Worm (Caenorhabditis elegans) whole organism, L3 larva: ENCODE measurements around the gene glb-9.

Experiments used
- R02D3.7 ChIP-seq: fragments of 150-350 bp; optimal IDR thresholded peaks from 2 replicates; lab custom pipeline; 2014; ENCODE audit warnings: missing biosample characterization, missing genetic modification characterization
- ZK546.5 ChIP-seq: sonication (generic microtip); optimal IDR thresholded peaks from 2 replicates; lab custom pipeline; 2017; ENCODE audit warnings: missing biosample characterization, missing genetic modification characterization
- ama-1 ChIP-seq: fragments of 150-350 bp; optimal IDR thresholded peaks from 2 replicates; lab custom pipeline; 2018
- ceh-16 ChIP-seq: sonication (generic microtip); optimal IDR thresholded peaks from 2 replicates; lab custom pipeline; 2017; ENCODE audit warnings: missing biosample characterization, missing genetic modification characterization
- ceh-28 ChIP-seq: fragments of 150-350 bp; optimal IDR thresholded peaks from 2 replicates; lab custom pipeline; 2014; ENCODE audit warnings: missing biosample characterization, missing genetic modification reagents, missing genetic modification characterization
- daf-12 ChIP-seq: fragments of 150-350 bp; optimal IDR thresholded peaks from 2 replicates; lab custom pipeline; 2014; ENCODE audit warnings: missing biosample characterization, missing genetic modification reagents, missing genetic modification characterization
- egl-27 ChIP-seq: sonication (generic microtip); optimal IDR thresholded peaks from 4 replicates; lab custom pipeline; 2017; ENCODE audit warnings: missing biosample characterization, missing genetic modification reagents, missing genetic modification characterization
- elt-1 ChIP-seq: fragments of 150-350 bp; optimal IDR thresholded peaks from 2 replicates; lab custom pipeline; 2014; ENCODE audit warnings: missing biosample characterization, missing genetic modification characterization
- elt-2 ChIP-seq: sonication (generic microtip); optimal IDR thresholded peaks from 2 replicates; lab custom pipeline; 2016; ENCODE audit warnings: missing genetic modification reagents, mild to moderate bottlenecking, missing genetic modification characterization, missing compliant biosample characterization
- elt-3 ChIP-seq, 3 experiments: fragments of 150-350 bp in 1 of 3; sonication (generic microtip) in 2 of 3; optimal IDR thresholded peaks; 2 replicates in 2 of 3; 4 replicates in 1 of 3; lab custom pipeline; 2014 to 2017; ENCODE audit warnings: missing biosample characterization in 3 of 3, missing genetic modification characterization in 3 of 3
- eor-1 ChIP-seq, 2 experiments: fragments of 150-350 bp; optimal IDR thresholded peaks; 2 replicates each; lab custom pipeline; 2014 to 2018; ENCODE audit warnings: missing biosample characterization in 2 of 2, missing genetic modification characterization in 2 of 2
- fkh-10 ChIP-seq: sonication (generic microtip); optimal IDR thresholded peaks from 2 replicates; lab custom pipeline; 2017; ENCODE audit warnings: missing biosample characterization, missing genetic modification reagents, missing genetic modification characterization
- fkh-2 ChIP-seq: fragments of 150-350 bp; optimal IDR thresholded peaks from 2 replicates; lab custom pipeline; 2014; ENCODE audit warnings: missing biosample characterization, missing genetic modification reagents, missing genetic modification characterization
- fos-1 ChIP-seq: fragments of 150-350 bp; optimal IDR thresholded peaks from 2 replicates; lab custom pipeline; 2014; ENCODE audit warnings: missing biosample characterization, missing genetic modification characterization
- hmg-11 ChIP-seq: sonication (generic microtip); optimal IDR thresholded peaks from 2 replicates; lab custom pipeline; 2016; ENCODE audit warnings: missing genetic modification characterization, missing compliant biosample characterization
- jun-1 ChIP-seq: fragments of 150-350 bp; optimal IDR thresholded peaks from 2 replicates; lab custom pipeline; 2014; ENCODE audit warnings: missing biosample characterization, missing genetic modification reagents, missing genetic modification characterization
- lin-15B ChIP-seq: fragments of 150-350 bp; optimal IDR thresholded peaks from 2 replicates; lab custom pipeline; 2014; ENCODE audit warnings: missing biosample characterization, missing genetic modification characterization
- lsy-12 ChIP-seq: sonication (generic microtip); optimal IDR thresholded peaks from 2 replicates; lab custom pipeline; 2016; ENCODE audit warnings: mild to moderate bottlenecking, missing genetic modification characterization, missing compliant biosample characterization
- mml-1 ChIP-seq: fragments of 150-350 bp; sonication (generic microtip); optimal IDR thresholded peaks from 3 replicates; lab custom pipeline; 2014; ENCODE audit warnings: missing biosample characterization, missing genetic modification characterization
- nfya-1 ChIP-seq: sonication (generic microtip); optimal IDR thresholded peaks from 2 replicates; lab custom pipeline; 2017; ENCODE audit warnings: missing genetic modification characterization, mild to moderate bottlenecking, missing compliant biosample characterization, antibody characterized with exemption, moderate library complexity; ENCODE audit not compliant: insufficient read depth
- nhr-12 ChIP-seq: fragments of 150-350 bp; optimal IDR thresholded peaks from 2 replicates; lab custom pipeline; 2014; ENCODE audit warnings: missing biosample characterization, missing genetic modification characterization
- nhr-23 ChIP-seq: fragments of 150-350 bp; optimal IDR thresholded peaks from 2 replicates; lab custom pipeline; 2014; ENCODE audit warnings: missing biosample characterization, missing genetic modification reagents, missing genetic modification characterization
- nhr-43 ChIP-seq: sonication (generic microtip); optimal IDR thresholded peaks from 2 replicates; lab custom pipeline; 2016; ENCODE audit warnings: mild to moderate bottlenecking, missing genetic modification characterization, missing compliant biosample characterization; ENCODE audit not compliant: poor library complexity, severe bottlenecking
- nhr-67 ChIP-seq: fragments of 150-350 bp; optimal IDR thresholded peaks from 2 replicates; lab custom pipeline; 2014; ENCODE audit warnings: missing biosample characterization, missing genetic modification characterization
- nhr-76 ChIP-seq: fragments of 150-350 bp; sonication (generic microtip); optimal IDR thresholded peaks from 5 replicates; lab custom pipeline; 2014; ENCODE audit warnings: missing biosample characterization, missing genetic modification characterization
- pqm-1 ChIP-seq: fragments of 150-350 bp; optimal IDR thresholded peaks from 2 replicates; lab custom pipeline; 2017; ENCODE audit warnings: missing biosample characterization, missing genetic modification characterization, inconsistent platforms
- sea-2 ChIP-seq: fragments of 150-350 bp; sonication (generic microtip); optimal IDR thresholded peaks from 4 replicates; lab custom pipeline; 2014; ENCODE audit warnings: missing biosample characterization, missing genetic modification reagents, missing genetic modification characterization
- skn-1 ChIP-seq: fragments of 150-350 bp; optimal IDR thresholded peaks from 2 replicates; lab custom pipeline; 2014; ENCODE audit warnings: missing biosample characterization, missing genetic modification characterization
- snpc-4 ChIP-seq: fragments of 150-350 bp; optimal IDR thresholded peaks from 2 replicates; lab custom pipeline; 2014; ENCODE audit warnings: missing biosample characterization, missing genetic modification characterization
- tbx-2 ChIP-seq: sonication (generic microtip); optimal IDR thresholded peaks from 2 replicates; lab custom pipeline; 2016; ENCODE audit warnings: mild to moderate bottlenecking, missing genetic modification characterization, missing compliant biosample characterization
- unc-39 ChIP-seq: sonication (generic microtip); optimal IDR thresholded peaks from 4 replicates; lab custom pipeline; 2017; ENCODE audit warnings: missing biosample characterization, missing genetic modification characterization
- unc-62 ChIP-seq: fragments of 150-350 bp; sonication (generic microtip); optimal IDR thresholded peaks from 4 replicates; lab custom pipeline; 2014; ENCODE audit warnings: missing biosample characterization, missing genetic modification reagents, missing genetic modification characterization
- zag-1 ChIP-seq: fragments of 150-350 bp; optimal IDR thresholded peaks from 2 replicates; lab custom pipeline; 2014; ENCODE audit warnings: missing biosample characterization, missing genetic modification characterization
- ztf-11 ChIP-seq: fragments of 150-350 bp; optimal IDR thresholded peaks from 2 replicates; lab custom pipeline; 2014; ENCODE audit warnings: missing biosample characterization, missing genetic modification characterization
- ztf-4 ChIP-seq: fragments of 150-350 bp; optimal IDR thresholded peaks from 2 replicates; lab custom pipeline; 2014; ENCODE audit warnings: missing biosample characterization, missing genetic modification characterization

Gene glb-9

DNA sequence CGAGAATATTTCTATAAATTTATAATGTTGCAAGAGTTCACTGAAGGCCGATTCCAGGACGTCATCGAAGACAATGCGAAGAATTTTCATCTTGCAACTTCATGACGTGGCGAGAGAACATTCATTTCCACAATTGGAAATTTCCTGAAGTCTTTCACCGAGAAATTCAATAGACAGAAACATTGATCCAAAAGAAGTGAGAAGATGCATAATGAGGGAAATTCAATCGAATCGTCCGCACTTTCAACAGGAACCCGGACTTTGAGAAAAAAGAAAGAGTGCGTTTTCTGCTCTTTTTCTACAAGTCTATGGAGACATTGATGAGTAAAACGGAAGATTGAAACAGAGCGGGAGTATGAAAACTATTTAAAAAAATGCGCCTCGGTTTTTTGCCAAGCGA lies 49.8 kb downstream of the glb-9 start:
- TF ChIP-seq sea-2 (GFP tag; lab: Kevin White, UChicago) (no peak), fkh-10 (GFP tag; lab: Kevin White, UChicago) (peak; percentile 98)

ce11 chrII:7465519-7465918 lies 53.6 kb downstream of the glb-9 start, which contains the start of gene sro-1:
Gene sro-1, minus strand, starts transcription at chrII:7465619.
- TF ChIP-seq mml-1 (no peak), ceh-16 (tag; lab: Kevin White, UChicago) (no peak), zag-1 (tag; lab: Kevin White, UChicago) (no peak), fkh-2 (no peak), tbx-2 (no peak), nfya-1 (tag; lab: Kevin White, UChicago) (no peak), sea-2 (GFP tag; lab: Kevin White, UChicago) (no peak), unc-62 (GFP tag; lab: Kevin White, UChicago) (no peak), R02D3.7 (tag; lab: Kevin White, UChicago) (no peak), nhr-76 (tag; lab: Kevin White, UChicago) (no peak), lin-15B (tag; lab: Kevin White, UChicago) (no peak), elt-3 (tag; optimal IDR thresholded peaks at IDR 0.05; lab: Kevin White, UChicago) (no peak), ceh-28 (tag; lab: Kevin White, UChicago) (no peak), ztf-4 (tag; lab: Kevin White, UChicago) (no peak), lsy-12 (no peak), nhr-23 (tag; lab: Kevin White, UChicago) (no peak), eor-1 (tag; optimal IDR thresholded peaks at IDR 0.05; lab: Kevin White, UChicago) (no peak), egl-27 (tag; lab: Kevin White, UChicago) (no peak), unc-39 (tag; lab: Kevin White, UChicago) (no peak)

DNA sequence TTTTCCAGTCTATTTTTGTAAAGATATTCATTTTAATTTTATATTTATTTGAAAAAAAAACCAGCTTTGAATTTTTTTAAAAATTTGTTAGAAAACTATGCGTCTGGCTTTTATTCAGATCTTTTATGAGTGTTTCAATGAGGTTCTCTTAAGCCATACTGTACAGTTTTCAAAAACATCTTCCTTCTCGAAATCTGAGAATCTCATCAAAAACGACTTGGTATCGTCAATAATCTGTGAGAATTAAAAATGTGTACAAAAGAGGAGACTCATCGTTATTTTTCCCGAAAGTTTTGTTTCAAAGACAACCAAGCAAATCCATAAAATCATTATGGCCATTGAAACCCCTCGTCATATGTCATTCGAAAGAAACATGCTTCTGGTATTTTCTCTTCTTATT lies 59.9 kb downstream of the glb-9 start, which contains the start of gene D1022.2:
Gene D1022.2, plus strand, starts transcription at position 301 of the 400 bp plus-strand sequence.
- TF ChIP-seq fkh-2 (no peak), jun-1 (tag; lab: Kevin White, UChicago) (no peak), elt-2 (tag; lab: Kevin White, UChicago) (no peak), mml-1 (no peak), ceh-16 (tag; lab: Kevin White, UChicago) (no peak), ztf-11 (no peak), elt-3 (tag; optimal IDR thresholded peaks at IDR 0.05; lab: Kevin White, UChicago) (no peak), ztf-4 (tag; lab: Kevin White, UChicago) (no peak), skn-1 (tag; lab: Kevin White, UChicago) (no peak), fos-1 (tag; lab: Kevin White, UChicago) (no peak), daf-12 (tag; lab: Kevin White, UChicago) (no peak), hmg-11 (tag; lab: Kevin White, UChicago) (no peak), ZK546.5 (tag; lab: Kevin White, UChicago) (no peak), nhr-43 (tag; lab: Kevin White, UChicago) (no peak), unc-39 (tag; lab: Kevin White, UChicago) (no peak), nhr-76 (tag; lab: Kevin White, UChicago) (no peak), nhr-23 (tag; lab: Kevin White, UChicago) (no peak), snpc-4 (tag; lab: Kevin White, UChicago) (no peak), pqm-1 (no peak)

DNA sequence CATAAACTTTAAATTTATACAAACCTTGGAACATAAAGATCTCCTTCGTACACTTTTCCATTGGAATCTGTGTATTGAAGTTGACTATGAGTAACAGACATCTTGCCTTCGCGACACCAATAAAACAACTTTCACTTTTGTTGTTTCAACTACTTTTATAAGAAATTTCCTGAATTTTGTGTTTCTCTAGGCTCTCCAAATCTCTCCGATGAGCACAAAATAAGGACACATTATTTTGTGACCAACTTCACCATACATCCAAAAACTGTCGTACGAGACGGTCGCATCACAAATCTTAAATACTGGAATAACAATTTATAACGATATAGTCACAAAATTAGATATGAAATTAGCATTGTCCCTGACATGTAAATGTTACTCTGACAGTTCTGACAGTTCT lies 60.4 kb downstream of the glb-9 start, which contains the start of gene D1022.5:
Gene D1022.5, minus strand, starts transcription at position 101 of the 400 bp plus-strand sequence.
- TF ChIP-seq ceh-28 (tag; lab: Kevin White, UChicago): no peak
- TF ChIP-seq nhr-67 (tag; lab: Kevin White, UChicago): no peak
- TF ChIP-seq elt-1 (tag; lab: Kevin White, UChicago): no peak
- TF ChIP-seq snpc-4 (tag; lab: Kevin White, UChicago): no peak
- TF ChIP-seq egl-27 (tag; lab: Kevin White, UChicago): no peak
- TF ChIP-seq unc-39 (tag; lab: Kevin White, UChicago): no peak
- no peak for TF ChIP-seq nhr-12 (tag; lab: Kevin White, UChicago)
- no peak for TF ChIP-seq nfya-1 (tag; lab: Kevin White, UChicago)
- TF ChIP-seq lsy-12: no peak
- no peak for TF ChIP-seq nhr-23 (tag; lab: Kevin White, UChicago)
- no peak for TF ChIP-seq fkh-2
- TF ChIP-seq ama-1 (lab: Kevin White, UChicago): no peak
